Fruit fly (Drosophila melanogaster): Measurements from ENCODE around the gene salt.

The salt gene

dm6 chr3R:31743279-31743678 lies 11.2 kb downstream of the salt start, which contains the start of gene Tbca (continued):
- TF ChIP-seq Atf3 (GFP tag; optimal IDR thresholded peaks at IDR 0.05) (no peak), bigmax (GFP tag; optimal IDR thresholded peaks at IDR 0.05) (no peak), p53 (GFP tag; optimal IDR thresholded peaks at IDR 0.05) (no peak), slp2 (GFP tag; optimal IDR thresholded peaks at IDR 0.05) (no peak), Lpt (GFP tag; optimal IDR thresholded peaks at IDR 0.05) (no peak), CG12659 (GFP tag; optimal IDR thresholded peaks at IDR 0.05) (no peak), vvl (GFP tag; IDR thresholded peaks at IDR 0.05) (no peak), CG2202 (tag; optimal IDR thresholded peaks at IDR 0.05) (no peak), CG43689 (GFP tag; IDR thresholded peaks at IDR 0.05) (no peak), CG7839 (tag; optimal IDR thresholded peaks at IDR 0.05) (no peak), ash1 (GFP tag; optimal IDR thresholded peaks at IDR 0.05) (no peak), CG15269 (tag; optimal IDR thresholded peaks at IDR 0.05) (no peak), ato (GFP tag; IDR thresholded peaks at IDR 0.05; ENCODE audit: partially characterized antibody) (peak; percentile 52; the same call in 1 of the 2 replicates), Dip2 (GFP tag; IDR thresholded peaks at IDR 0.05) (no peak), CG18262 (tag; optimal IDR thresholded peaks at IDR 0.05) (no peak), HmgZ (tag; optimal IDR thresholded peaks at IDR 0.05) (peak; percentile 52), CG4854 (GFP tag; optimal IDR thresholded peaks at IDR 0.05) (peak; percentile 87), her (GFP tag; optimal IDR thresholded peaks at IDR 0.05) (no peak), Ada2b (GFP tag; IDR thresholded peaks at IDR 0.05) (no peak), abd-A (tag; optimal IDR thresholded peaks at IDR 0.05) (no peak)

DNA sequence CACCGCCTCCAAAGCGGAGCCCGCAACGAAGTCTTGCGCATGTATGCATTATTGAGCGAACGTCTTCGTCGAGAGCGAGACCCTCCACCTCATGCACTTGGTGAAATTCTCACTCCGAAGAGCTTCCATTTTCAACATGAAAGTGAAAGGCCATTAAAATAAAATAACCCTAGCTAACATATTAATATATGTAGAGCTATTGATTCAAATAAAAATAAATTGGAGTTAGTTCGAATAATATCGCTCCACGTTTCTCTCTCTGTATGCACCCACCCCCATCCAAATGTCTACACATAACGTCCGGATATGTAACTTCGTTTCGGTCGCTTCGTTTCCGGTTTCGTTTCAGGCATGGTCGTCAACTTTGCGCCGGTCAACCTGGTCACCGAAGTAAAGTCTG lies 13.2 kb downstream of the salt start:
- TF ChIP-seq CG11456 (GFP tag; IDR thresholded peaks at IDR 0.05) (no peak), MESR4 (GFP tag; optimal IDR thresholded peaks at IDR 0.05) (no peak), Dek (tag; optimal IDR thresholded peaks at IDR 0.05) (no peak), MTF-1 (GFP tag; optimal IDR thresholded peaks at IDR 0.05; ENCODE audit: borderline replicate concordance) (no peak), Trl (optimal IDR thresholded peaks at IDR 0.05) (no peak), Trl (GFP tag; optimal IDR thresholded peaks at IDR 0.05) (no peak), vvl (GFP tag; IDR thresholded peaks at IDR 0.05) (peak; percentile 44; the same call in 1 of the 2 replicates), Ptx1 (GFP tag; IDR thresholded peaks at IDR 0.05) (0 out of 2 replicates have a peak, but pooled peaks have one; percentile 11), CG10565 (GFP tag; optimal IDR thresholded peaks at IDR 0.05) (no peak), pan (optimal IDR thresholded peaks at IDR 0.05) (no peak), pan (GFP tag; optimal IDR thresholded peaks at IDR 0.05 in 1 of 2, IDR thresholded peaks at IDR 0.05 in 1 of 2) (peak in 1 of 2 experiments; percentile 19), chm (GFP tag; IDR thresholded peaks at IDR 0.05) (no peak), zfh1 (GFP tag; IDR thresholded peaks at IDR 0.05) (0 out of 3 replicates have a peak, but pooled peaks have one; percentile 13), Med (GFP tag) (peak; percentile 37), CG32772 (GFP tag; IDR thresholded peaks at IDR 0.05) (peak; percentile 10; the same call in 1 of the 2 replicates), CG1233 (GFP tag; optimal IDR thresholded peaks at IDR 0.05) (no peak), row (GFP tag; IDR thresholded peaks at IDR 0.05) (peak; percentile 20; the same call in 1 of the 3 replicates), ftz-f1 (GFP tag; optimal IDR thresholded peaks at IDR 0.05) (no peak), Deaf1 (tag; optimal IDR thresholded peaks at IDR 0.05) (peak; percentile 21), Drgx (GFP tag; IDR thresholded peaks at IDR 0.05) (peak; percentile 34; the same call in 1 of the 2 replicates), CG33213 (GFP tag; optimal IDR thresholded peaks at IDR 0.05) (no peak), CG1792 (GFP tag; optimal IDR thresholded peaks at IDR 0.05) (no peak), CG6854 (GFP tag; optimal IDR thresholded peaks at IDR 0.05) (no peak), bsh (GFP tag; optimal IDR thresholded peaks at IDR 0.05) (peak in 1 of 2 experiments; percentile 13), sens (GFP tag) (peak; percentile 6), CG1602 (GFP tag; optimal IDR thresholded peaks at IDR 0.05) (no peak)

All from whole organism, embryonic.